ENCODE assay signal across 1 fruit fly cellular context in the genomic region with DNA sequence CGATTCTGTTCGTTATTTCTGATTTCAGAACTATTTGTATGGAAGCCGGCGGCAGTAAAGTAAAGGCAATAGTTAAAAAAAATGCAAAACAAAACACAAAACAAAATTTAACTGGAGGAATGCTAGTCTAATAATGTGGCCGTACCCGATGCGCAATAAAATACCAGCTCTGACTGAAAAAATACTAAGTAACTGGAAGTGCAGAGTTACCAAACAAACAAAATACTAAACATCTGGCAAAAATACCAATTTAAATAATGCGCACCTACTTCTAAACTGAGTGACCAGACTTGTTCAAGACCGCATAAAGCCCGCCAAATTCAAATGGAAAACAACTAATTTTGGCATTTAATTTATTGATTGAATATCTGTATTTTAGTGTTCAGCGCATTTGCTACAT.
A peak's percentile ranks its signal among the peaks of the same experiment; 100 is the strongest.
TF ChIP-seq lines count a peak whose summit lies in the region.

Gene Wee1 (minus strand): TSS at position 175 of the 400 bp plus-strand sequence.

TF ChIP-seq in whole organism, embryonic, 481 proteins besides CTCF, POLR2A, EP300 and RAD21 (continued from another document):
- TF ChIP-seq CG30020 (tag; optimal IDR thresholded peaks at IDR 0.05; lab: Kevin White, UChicago) (peak; percentile 28), onecut (GFP tag; IDR thresholded peaks at IDR 0.05; lab: Robert Waterston, UW) (no peak), CG3847 (GFP tag; IDR thresholded peaks at IDR 0.05; lab: Robert Waterston, UW) (peak; percentile 71), CG13296 (GFP tag; optimal IDR thresholded peaks at IDR 0.05; lab: Kevin White, UChicago) (no peak), CG1024 (GFP tag; IDR thresholded peaks at IDR 0.05; lab: Robert Waterston, UW) (no peak), phol (tag; optimal IDR thresholded peaks at IDR 0.05; lab: Kevin White, UChicago) (peak; percentile 40), CG5245 (GFP tag; optimal IDR thresholded peaks at IDR 0.05; lab: Kevin White, UChicago) (no peak), CkIIα-i1 (GFP tag; IDR thresholded peaks at IDR 0.05; lab: Robert Waterston, UW) (no peak), trem (tag; optimal IDR thresholded peaks at IDR 0.05; lab: Kevin White, UChicago) (peak; percentile 60), CG9797 (GFP tag; optimal IDR thresholded peaks at IDR 0.05; lab: Kevin White, UChicago) (peak; percentile 98), Opbp (GFP tag; IDR thresholded peaks at IDR 0.05; lab: Robert Waterston, UW; ENCODE audit: partially characterized antibody) (0 out of 3 replicates have a peak, but pooled peaks have one; percentile 23), HHEX (GFP tag; optimal IDR thresholded peaks at IDR 0.05; lab: Kevin White, UChicago) (no peak), sima (GFP tag; optimal IDR thresholded peaks at IDR 0.05; lab: Kevin White, UChicago) (no peak), Xrp1 (GFP tag; IDR thresholded peaks at IDR 0.05; lab: Robert Waterston, UW) (no peak), CG12299 (tag; optimal IDR thresholded peaks at IDR 0.05; lab: Kevin White, UChicago) (no peak), sens (GFP tag; lab: Kevin White, UChicago) (peak; percentile 55), ssp (GFP tag; IDR thresholded peaks at IDR 0.05; lab: Robert Waterston, UW) (no peak), Lhr (GFP tag; optimal IDR thresholded peaks at IDR 0.05; lab: Kevin White, UChicago) (peak; percentile 71), ewg (GFP tag; optimal IDR thresholded peaks at IDR 0.05; lab: Kevin White, UChicago) (peak; percentile 25), CG33213 (GFP tag; optimal IDR thresholded peaks at IDR 0.05; lab: Kevin White, UChicago) (peak; percentile 40), zfh2 (GFP tag; optimal IDR thresholded peaks at IDR 0.05; lab: Kevin White, UChicago) (no peak), CG8089 (GFP tag; optimal IDR thresholded peaks at IDR 0.05; lab: Kevin White, UChicago) (no peak), CG17829 (tag; optimal IDR thresholded peaks at IDR 0.05; lab: Kevin White, UChicago) (peak; percentile 50), pzg (GFP tag; optimal IDR thresholded peaks at IDR 0.05; lab: Kevin White, UChicago) (peak; percentile 96), usp (GFP tag; optimal IDR thresholded peaks at IDR 0.05; lab: Kevin White, UChicago) (no peak), GATAe (GFP tag; conservative IDR thresholded peaks at IDR 0.05; lab: Robert Waterston, UW) (no peak), rib (GFP tag; IDR thresholded peaks at IDR 0.05; lab: Robert Waterston, UW) (no peak), Bteb2 (GFP tag; optimal IDR thresholded peaks at IDR 0.05; lab: Kevin White, UChicago) (no peak), CHES-1-like (GFP tag; optimal IDR thresholded peaks at IDR 0.05; lab: Kevin White, UChicago) (peak; percentile 66), CG15601 (tag; optimal IDR thresholded peaks at IDR 0.05; lab: Kevin White, UChicago) (peak; percentile 13), Med (GFP tag; lab: Kevin White, UChicago) (peak; percentile 69), bsh (GFP tag; optimal IDR thresholded peaks at IDR 0.05; lab: Kevin White, UChicago) (no peak), chm (GFP tag; IDR thresholded peaks at IDR 0.05; lab: Robert Waterston, UW) (no peak), CG13894 (tag; optimal IDR thresholded peaks at IDR 0.05; lab: Kevin White, UChicago) (no peak), sna (GFP tag; IDR thresholded peaks at IDR 0.05; lab: Robert Waterston, UW; ENCODE audit: partially characterized antibody) (0 out of 2 replicates have a peak, but pooled peaks have one; percentile 25), CG30431 (GFP tag; optimal IDR thresholded peaks at IDR 0.05; lab: Kevin White, UChicago) (no peak), Dll (GFP tag; IDR thresholded peaks at IDR 0.05; lab: Robert Waterston, UW; ENCODE audit: partially characterized antibody) (0 out of 4 replicates have a peak, but pooled peaks have one; percentile 15), CG6765 (GFP tag; optimal IDR thresholded peaks at IDR 0.05; lab: Kevin White, UChicago) (no peak), bigmax (GFP tag; optimal IDR thresholded peaks at IDR 0.05; lab: Kevin White, UChicago) (peak; percentile 59), CG12659 (GFP tag; optimal IDR thresholded peaks at IDR 0.05; lab: Kevin White, UChicago) (peak; percentile 72), Hr51 (GFP tag; optimal IDR thresholded peaks at IDR 0.05; lab: Kevin White, UChicago) (no peak), YL-1 (GFP tag; optimal IDR thresholded peaks at IDR 0.05; lab: Kevin White, UChicago) (peak; percentile 75), CG4730 (GFP tag; IDR thresholded peaks at IDR 0.05; lab: Robert Waterston, UW) (no peak), Tbp (GFP tag; optimal IDR thresholded peaks at IDR 0.05; lab: Kevin White, UChicago) (no peak), hb (GFP tag; IDR thresholded peaks at IDR 0.05; lab: Robert Waterston, UW; ENCODE audit: partially characterized antibody) (no peak), Trl (optimal IDR thresholded peaks at IDR 0.05; lab: Kevin White, UChicago) (no peak), Trl (GFP tag; optimal IDR thresholded peaks at IDR 0.05; lab: Kevin White, UChicago) (no peak), dpn (GFP tag; optimal IDR thresholded peaks at IDR 0.05; lab: Kevin White, UChicago) (no peak), CG32767 (GFP tag; IDR thresholded peaks at IDR 0.05; lab: Robert Waterston, UW) (no peak), dan (GFP tag; IDR thresholded peaks at IDR 0.05; lab: Robert Waterston, UW) (no peak), CG7271 (tag; optimal IDR thresholded peaks at IDR 0.05; lab: Kevin White, UChicago) (no peak), nmo (GFP tag; optimal IDR thresholded peaks at IDR 0.05; lab: Kevin White, UChicago) (peak; percentile 84), run (tag; optimal IDR thresholded peaks at IDR 0.05; lab: Kevin White, UChicago) (no peak), schlank (tag; optimal IDR thresholded peaks at IDR 0.05; lab: Kevin White, UChicago) (no peak), Hmr (GFP tag; optimal IDR thresholded peaks at IDR 0.05; lab: Kevin White, UChicago) (no peak), CG8290 (GFP tag; optimal IDR thresholded peaks at IDR 0.05; lab: Kevin White, UChicago) (no peak), CG8290 (tag; optimal IDR thresholded peaks at IDR 0.05; lab: Kevin White, UChicago) (no peak), p53 (GFP tag; optimal IDR thresholded peaks at IDR 0.05; lab: Kevin White, UChicago) (no peak), Elba2 (GFP tag; optimal IDR thresholded peaks at IDR 0.05; lab: Kevin White, UChicago) (peak; percentile 30), Nf-YA (GFP tag; IDR thresholded peaks at IDR 0.05; lab: Robert Waterston, UW) (no peak), CG6654 (GFP tag; optimal IDR thresholded peaks at IDR 0.05; lab: Kevin White, UChicago) (no peak), Nf-YB (GFP tag; optimal IDR thresholded peaks at IDR 0.05; lab: Kevin White, UChicago) (no peak), CG31441 (GFP tag; IDR thresholded peaks at IDR 0.05; lab: Robert Waterston, UW) (no peak), row (GFP tag; IDR thresholded peaks at IDR 0.05; lab: Robert Waterston, UW) (peak; percentile 50; the same call in 1 of the 3 replicates), dmrt99B (tag; optimal IDR thresholded peaks at IDR 0.05; lab: Kevin White, UChicago) (no peak), ham (GFP tag; IDR thresholded peaks at IDR 0.05; lab: Robert Waterston, UW) (no peak), CG4820 (GFP tag; optimal IDR thresholded peaks at IDR 0.05; lab: Kevin White, UChicago) (no peak), CG15514 (GFP tag; optimal IDR thresholded peaks at IDR 0.05; lab: Kevin White, UChicago) (peak; percentile 51), CG9215 (GFP tag; IDR thresholded peaks at IDR 0.05; lab: Robert Waterston, UW) (no peak), CG7987 (GFP tag; optimal IDR thresholded peaks at IDR 0.05; lab: Kevin White, UChicago) (no peak), stwl (tag; optimal IDR thresholded peaks at IDR 0.05; lab: Kevin White, UChicago) (peak; percentile 56), MBD-R2 (GFP tag; IDR thresholded peaks at IDR 0.05; lab: Robert Waterston, UW) (peak; percentile 81), HmgZ (tag; optimal IDR thresholded peaks at IDR 0.05; lab: Kevin White, UChicago) (peak; percentile 84), sd (tag; optimal IDR thresholded peaks at IDR 0.05; lab: Kevin White, UChicago) (peak; percentile 95), BEAF-32 (GFP tag; optimal IDR thresholded peaks at IDR 0.05; lab: Kevin White, UChicago) (peak; percentile 47), CG8944 (GFP tag; optimal IDR thresholded peaks at IDR 0.05; lab: Kevin White, UChicago) (no peak), Sin3A (optimal IDR thresholded peaks at IDR 0.05; lab: Kevin White, UChicago) (peak; percentile 23), CG2678 (tag; optimal IDR thresholded peaks at IDR 0.05; lab: Kevin White, UChicago) (no peak), CG9876 (GFP tag; optimal IDR thresholded peaks at IDR 0.05; lab: Kevin White, UChicago) (no peak), MTF-1 (GFP tag; optimal IDR thresholded peaks at IDR 0.05; lab: Kevin White, UChicago; ENCODE audit: borderline replicate concordance) (no peak)
